Worm (Caenorhabditis elegans) whole organism, late embryonic: ENCODE results near the gene K12H4.2.

ENCODE experiments used
- ceh-18 ChIP-seq: sonication (generic microtip); optimal IDR thresholded peaks from 2 replicates; lab custom pipeline; 2016; ENCODE audit warnings: missing genetic modification characterization, missing compliant biosample characterization
- ceh-2 ChIP-seq: sonication (generic microtip); optimal IDR thresholded peaks from 2 replicates; lab custom pipeline; 2016; ENCODE audit warnings: missing genotype, missing genetic modification characterization, missing compliant biosample characterization
- ceh-24 ChIP-seq: sonication (generic microtip); optimal IDR thresholded peaks from 2 replicates; lab custom pipeline; 2016; ENCODE audit warnings: mild to moderate bottlenecking, missing genetic modification characterization, missing compliant biosample characterization
- lin-11 ChIP-seq: fragments of 200-800 bp; sonication (Bioruptor generic); optimal IDR thresholded peaks from 2 replicates; lab custom pipeline; 2018; ENCODE audit warnings: mild to moderate bottlenecking, missing genetic modification characterization, missing compliant biosample characterization
- odd-2 ChIP-seq: sonication (generic microtip); optimal IDR thresholded peaks from 2 replicates; lab custom pipeline; 2017; ENCODE audit warnings: antibody characterized with exemption, mild to moderate bottlenecking, missing genetic modification characterization, missing compliant biosample characterization

DNA sequence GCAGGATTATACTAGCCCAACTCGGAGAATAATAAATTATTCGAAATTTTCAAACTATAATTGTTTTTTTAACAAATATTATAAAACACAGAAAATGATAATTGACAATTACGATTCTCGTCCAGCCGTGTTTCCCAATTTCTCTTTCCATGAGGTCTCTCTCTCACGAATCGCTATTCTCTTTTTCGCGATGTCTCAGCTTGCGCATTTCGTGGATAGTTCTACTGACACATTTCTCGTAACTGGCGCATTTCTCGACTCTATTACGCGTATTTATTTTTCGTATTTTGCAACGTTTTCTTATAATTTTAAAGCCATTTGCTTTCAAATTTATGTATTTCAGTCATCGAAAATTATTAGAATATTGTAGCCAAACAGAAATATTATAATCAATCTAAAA is 3.7 kb upstream of the K12H4.2 start:
- TF ChIP-seq lin-11 (tag; lab: Kevin White, UChicago) (peak; percentile 96), ceh-18 (tag; lab: Kevin White, UChicago) (peak; percentile 100), ceh-24 (tag; lab: Kevin White, UChicago) (peak; percentile 98), odd-2 (tag; lab: Kevin White, UChicago) (no peak), ceh-2 (tag; lab: Kevin White, UChicago) (peak; percentile 100)
